Worm (Caenorhabditis elegans): ENCODE results near the gene Y73F4A.1.

ce11 chrIV:9002636-9003035 is 42.5 kb downstream of the Y73F4A.1 start, which contains the start of gene C53D6.8:
- TF ChIP-seq hlh-15 (tag; optimal IDR thresholded peaks at IDR 0.05): no peak
- no peak for TF ChIP-seq pqm-1 (tag; optimal IDR thresholded peaks at IDR 0.05)
- no peak for TF ChIP-seq dmd-4 (tag; optimal IDR thresholded peaks at IDR 0.05; ENCODE audit: borderline replicate concordance)
- no peak for TF ChIP-seq nfya-1 (tag; optimal IDR thresholded peaks at IDR 0.05)
- TF ChIP-seq gmeb-2 (tag; optimal IDR thresholded peaks at IDR 0.05): no peak
- TF ChIP-seq ama-1 (optimal IDR thresholded peaks at IDR 0.05): no peak
- TF ChIP-seq F13H6.1 (tag; optimal IDR thresholded peaks at IDR 0.05): no peak
- no peak for TF ChIP-seq nhr-11 (tag; optimal IDR thresholded peaks at IDR 0.05)
- TF ChIP-seq ceh-6 (GFP tag; optimal IDR thresholded peaks at IDR 0.05): no peak
- no peak for TF ChIP-seq unc-86 (tag; optimal IDR thresholded peaks at IDR 0.05)
- TF ChIP-seq ahr-1 (tag; optimal IDR thresholded peaks at IDR 0.05): no peak
- no peak for TF ChIP-seq lin-11 (tag; optimal IDR thresholded peaks at IDR 0.05)
- no peak for TF ChIP-seq elt-2 (tag; optimal IDR thresholded peaks at IDR 0.05)
- no peak for TF ChIP-seq sdc-2 (tag; optimal IDR thresholded peaks at IDR 0.05)
